Fruit fly (Drosophila melanogaster) whole organism, wandering third instar larva: ENCODE results near the gene Shc.

Experiments used
- CG32264 ChIP-seq: fragments of 200-800 bp; sonication (Bioruptor generic); optimal IDR thresholded peaks from 2 replicates; lab custom pipeline; 2016; ENCODE audit warnings: missing biosample characterization, missing genetic modification characterization
- GATAd ChIP-seq: sonication (Bioruptor generic); optimal IDR thresholded peaks from 2 replicates; lab custom pipeline; 2016; ENCODE audit warnings: missing biosample characterization, missing genetic modification characterization
- brk ChIP-seq: fragments of 200-800 bp; sonication (Bioruptor generic); optimal IDR thresholded peaks from 2 replicates; lab custom pipeline; 2016; ENCODE audit warnings: missing biosample characterization, mild to moderate bottlenecking, missing genetic modification characterization
- fru ChIP-seq: fragments of 200-800 bp; sonication (Bioruptor generic); optimal IDR thresholded peaks from 3 replicates; lab custom pipeline; 2016; ENCODE audit warnings: missing biosample characterization, mild to moderate bottlenecking, missing genetic modification characterization
- h ChIP-seq: fragments of 200-800 bp; sonication (Bioruptor generic); optimal IDR thresholded peaks from 3 replicates; lab custom pipeline; 2016; ENCODE audit warnings: missing biosample characterization, mild to moderate bottlenecking, missing genetic modification characterization
- pan ChIP-seq: fragments of >200 bp; optimal IDR thresholded peaks from 2 replicates; lab custom pipeline; 2017
- psq ChIP-seq: fragments of 200-800 bp; sonication (Bioruptor generic); optimal IDR thresholded peaks from 3 replicates; lab custom pipeline; 2017; ENCODE audit warnings: missing biosample characterization, mild to moderate bottlenecking, missing genetic modification characterization, moderate library complexity
- usp ChIP-seq: fragments of >200 bp; optimal IDR thresholded peaks from 2 replicates; lab custom pipeline; 2017; ENCODE audit warnings: missing biosample characterization, missing genetic modification characterization
- woc ChIP-seq: sonication (Bioruptor generic); optimal IDR thresholded peaks from 2 replicates; lab custom pipeline; 2016; ENCODE audit warnings: missing biosample characterization, mild to moderate bottlenecking, missing genetic modification characterization

dm6 chr3L:9432810-9433587 is 6.2 kb downstream of the Shc start:
- TF ChIP-seq brk (GFP tag; lab: Kevin White, UChicago) (no peak), usp (GFP tag; lab: Kevin White, UChicago) (no peak), woc (GFP tag; lab: Kevin White, UChicago) (no peak), pan (lab: Kevin White, UChicago) (no peak), fru (GFP tag; lab: Kevin White, UChicago) (no peak), h (GFP tag; lab: Kevin White, UChicago) (no peak), psq (GFP tag; lab: Kevin White, UChicago) (no peak), GATAd (GFP tag; lab: Kevin White, UChicago) (no peak), CG32264 (GFP tag; lab: Kevin White, UChicago) (no peak)
